Worm (Caenorhabditis elegans) whole organism, midembryonic: ENCODE results near the gene cdc-25.3.

ENCODE experiments used
- T22C8.4 ChIP-seq: fragments of 200-800 bp; sonication (Bioruptor generic); IDR thresholded peaks from 2 replicates; pipeline ENCODE4 v1.3.6; 2022; ENCODE audit warnings: missing genetic modification characterization, missing compliant biosample characterization
- cog-1 ChIP-seq: sonication (generic microtip); optimal IDR thresholded peaks from 2 replicates; lab custom pipeline; 2016; ENCODE audit warnings: missing genetic modification characterization, missing compliant biosample characterization
- flt-1 ChIP-seq: fragments of 200-800 bp; sonication (Bioruptor generic); IDR thresholded peaks from 2 replicates; pipeline ENCODE4 v1.3.6; 2022; ENCODE audit warnings: missing genetic modification characterization, missing compliant biosample characterization
- klf-2 ChIP-seq: fragments of 200-800 bp; sonication (Bioruptor generic); conservative IDR thresholded peaks from 2 replicates; pipeline ENCODE4 v1.3.6; 2022; ENCODE audit warnings: missing genetic modification reagents, missing genetic modification characterization, missing compliant biosample characterization
- med-1 ChIP-seq: sonication (generic microtip); optimal IDR thresholded peaks from 2 replicates; lab custom pipeline; 2017; ENCODE audit warnings: missing genetic modification characterization, mild to moderate bottlenecking, missing compliant biosample characterization, antibody characterized with exemption, missing genetic modification reagents; ENCODE audit not compliant: insufficient read depth
- ref-1 ChIP-seq: fragments of 200-800 bp; sonication (Bioruptor generic); conservative IDR thresholded peaks from 2 replicates; pipeline ENCODE4 v1.3.6; 2022; ENCODE audit warnings: missing genetic modification reagents, missing genetic modification characterization, missing compliant biosample characterization
- tab-1 ChIP-seq: fragments of 200-800 bp; sonication (Bioruptor generic); IDR thresholded peaks from 2 replicates; pipeline ENCODE4 v1.3.6; 2022; ENCODE audit warnings: missing genetic modification characterization, missing compliant biosample characterization
- ztf-23 ChIP-seq: fragments of 200-800 bp; sonication (Bioruptor generic); IDR thresholded peaks from 2 replicates; pipeline ENCODE4 v1.3.6; 2022; ENCODE audit warnings: missing genetic modification reagents, missing genetic modification characterization, missing compliant biosample characterization
- ztf-29 ChIP-seq: fragments of 200-800 bp; sonication (Bioruptor generic); IDR thresholded peaks from 2 replicates; pipeline ENCODE4 v1.3.6; 2022; ENCODE audit warnings: missing genetic modification reagents, missing genetic modification characterization, missing compliant biosample characterization

cdc-25.3 gene

ce11 chrIII:8911598-8912194 is 6.0 kb downstream of the cdc-25.3 start, which contains the start of gene tpk-1:
tpk-1 (plus strand) TSS chrIII:8912144.
- TF ChIP-seq med-1 (GFP tag; lab: Kevin White, UChicago), result no peak
- TF ChIP-seq flt-1 (GFP tag; lab: Robert Waterston, UW), result no peak
- TF ChIP-seq ref-1 (GFP tag; lab: Robert Waterston, UW), result no peak
- TF ChIP-seq klf-2 (GFP tag; lab: Robert Waterston, UW), result no peak
- no peak for TF ChIP-seq ztf-29 (GFP tag; lab: Robert Waterston, UW)
- no peak for TF ChIP-seq tab-1 (GFP tag; lab: Robert Waterston, UW)
- TF ChIP-seq ztf-23 (GFP tag; lab: Robert Waterston, UW), result no peak
- TF ChIP-seq cog-1, result no peak
- no peak for TF ChIP-seq T22C8.4 (GFP tag; lab: Robert Waterston, UW)

DNA sequence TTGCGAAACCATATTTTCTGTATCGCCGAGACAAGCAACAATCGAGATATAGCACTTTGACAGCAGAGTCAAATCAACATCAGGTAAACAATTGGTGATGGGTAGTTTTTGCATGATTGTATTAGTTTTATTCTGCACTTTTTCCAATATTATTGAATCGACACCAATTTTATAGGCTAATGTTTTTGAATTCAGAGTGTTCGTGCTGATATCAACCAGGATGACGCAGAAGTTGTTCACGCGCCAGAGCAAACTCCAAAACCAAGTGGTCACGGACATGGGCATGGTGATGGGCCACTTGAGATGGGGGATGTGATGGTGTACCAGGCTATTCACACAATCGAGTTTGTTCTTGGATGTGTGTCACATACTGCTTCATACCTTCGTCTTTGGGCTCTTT is 7.6 kb downstream of the cdc-25.3 start:
- no peak for TF ChIP-seq flt-1 (GFP tag; lab: Robert Waterston, UW)
- TF ChIP-seq ztf-29 (GFP tag; lab: Robert Waterston, UW), result no peak
- no peak for TF ChIP-seq tab-1 (GFP tag; lab: Robert Waterston, UW)
- TF ChIP-seq ztf-23 (GFP tag; lab: Robert Waterston, UW), result no peak
- no peak for TF ChIP-seq klf-2 (GFP tag; lab: Robert Waterston, UW)
- TF ChIP-seq ref-1 (GFP tag; lab: Robert Waterston, UW), result no peak
- no peak for TF ChIP-seq med-1 (GFP tag; lab: Kevin White, UChicago)
- TF ChIP-seq T22C8.4 (GFP tag; lab: Robert Waterston, UW), result no peak
- TF ChIP-seq cog-1, result no peak

DNA sequence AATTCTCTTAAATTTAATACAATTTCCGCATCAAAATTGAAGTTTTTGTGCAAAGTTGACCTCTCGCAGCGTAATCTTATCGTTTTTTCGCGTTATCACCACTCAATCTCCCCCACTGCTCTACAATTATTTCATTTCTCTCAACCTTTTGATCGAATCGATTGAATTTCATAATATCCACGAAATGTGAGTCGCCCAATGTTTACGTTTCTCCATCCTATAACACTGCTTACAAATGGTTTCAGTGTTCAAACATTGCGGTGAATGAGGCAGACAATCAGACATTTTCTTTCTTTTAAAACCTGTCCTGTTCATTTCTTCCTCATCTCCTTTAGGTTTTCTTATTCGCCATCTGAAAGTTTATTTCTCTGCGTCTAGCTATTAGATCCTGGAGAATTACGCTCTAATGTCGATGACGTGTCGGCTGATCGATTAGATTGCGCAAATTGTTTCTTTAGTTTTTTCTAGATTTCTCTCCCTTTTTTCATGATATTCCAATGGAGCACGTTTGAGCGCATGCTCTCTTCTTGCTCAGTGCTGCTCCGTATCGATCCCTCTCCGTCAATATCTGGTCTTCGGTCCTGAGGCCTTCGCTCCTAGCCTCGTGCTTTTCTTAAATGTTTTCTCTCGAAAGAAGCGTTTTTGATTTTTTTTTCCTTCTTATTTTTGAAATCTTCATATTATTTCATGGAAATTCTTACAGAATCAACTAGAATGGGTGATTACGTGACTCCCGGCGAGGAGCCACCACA is 12.6 kb downstream of the cdc-25.3 start, which contains the start of gene unc-32:
Gene unc-32, plus strand, starts transcription at position 702 of the 752 bp plus-strand sequence.
- TF ChIP-seq tab-1 (GFP tag; lab: Robert Waterston, UW), result no peak
- TF ChIP-seq ztf-23 (GFP tag; lab: Robert Waterston, UW), result no peak
- TF ChIP-seq flt-1 (GFP tag; lab: Robert Waterston, UW), result no peak
- no peak for TF ChIP-seq ref-1 (GFP tag; lab: Robert Waterston, UW)
- no peak for TF ChIP-seq med-1 (GFP tag; lab: Kevin White, UChicago)
- TF ChIP-seq ztf-29 (GFP tag; lab: Robert Waterston, UW), result no peak
- TF ChIP-seq cog-1, result no peak
- TF ChIP-seq klf-2 (GFP tag; lab: Robert Waterston, UW), result no peak
- no peak for TF ChIP-seq T22C8.4 (GFP tag; lab: Robert Waterston, UW)

DNA sequence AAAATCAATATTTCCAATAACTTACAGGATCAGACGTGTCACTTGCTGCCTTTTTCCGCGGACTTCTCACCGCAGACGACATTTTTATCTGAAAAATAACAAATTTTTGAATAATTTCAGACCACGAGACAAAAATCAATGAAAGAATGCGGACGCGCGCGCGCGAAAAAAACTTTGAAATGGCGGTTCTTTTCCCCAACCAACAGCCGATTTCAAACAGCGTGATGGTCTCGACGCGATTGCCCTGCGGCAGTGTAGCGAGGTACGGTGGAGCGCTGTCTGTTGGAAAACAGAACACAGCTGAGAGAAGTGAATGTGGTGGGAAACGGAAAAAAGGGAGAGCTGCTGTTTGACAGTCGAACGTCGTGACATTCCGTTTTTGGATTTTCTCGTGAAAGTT is 13.7 kb downstream of the cdc-25.3 start, which contains the start of gene lin-9:
Gene lin-9, minus strand, starts transcription at position 88 of the 400 bp plus-strand sequence.
- TF ChIP-seq ztf-29 (GFP tag; lab: Robert Waterston, UW) (peak; percentile 39; the same call in 1 of the 2 replicates), ztf-23 (GFP tag; lab: Robert Waterston, UW) (peak; percentile 74; the same call in 1 of the 2 replicates), klf-2 (GFP tag; lab: Robert Waterston, UW) (no peak), flt-1 (GFP tag; lab: Robert Waterston, UW) (peak; percentile 32; the same call in 1 of the 2 replicates), cog-1 (peak; percentile 29), ref-1 (GFP tag; lab: Robert Waterston, UW) (no peak)

DNA sequence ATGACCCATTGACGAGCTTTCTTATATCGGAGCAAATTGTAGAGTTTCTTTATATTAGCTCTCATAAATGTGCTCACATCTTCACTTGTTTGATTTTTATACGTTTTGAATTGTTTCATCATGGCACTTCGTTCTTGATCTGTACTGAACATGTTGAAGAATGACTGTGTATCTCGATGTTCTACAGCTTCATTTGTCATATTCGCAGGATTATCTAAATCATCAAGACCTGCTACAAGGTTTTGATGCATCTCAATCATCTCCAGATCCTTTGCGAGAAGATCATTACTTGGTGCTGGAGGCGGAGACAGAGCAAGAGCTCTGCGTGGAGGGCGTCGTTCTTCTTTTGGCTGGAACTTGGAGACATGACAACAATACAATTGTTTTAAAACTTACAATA is 14.5 kb downstream of the cdc-25.3 start:
- TF ChIP-seq klf-2 (GFP tag; lab: Robert Waterston, UW), result no peak
- no peak for TF ChIP-seq cog-1
- TF ChIP-seq ztf-23 (GFP tag; lab: Robert Waterston, UW), result no peak
- no peak for TF ChIP-seq ztf-29 (GFP tag; lab: Robert Waterston, UW)
- TF ChIP-seq flt-1 (GFP tag; lab: Robert Waterston, UW), result no peak
- no peak for TF ChIP-seq ref-1 (GFP tag; lab: Robert Waterston, UW)

ce11 chrIII:8901078-8901477 is 16.7 kb downstream of the cdc-25.3 start:
- TF ChIP-seq flt-1 (GFP tag; lab: Robert Waterston, UW), result peak; percentile 82; the same call in 1 of the 2 replicates
- peak; percentile 19 for TF ChIP-seq cog-1

DNA sequence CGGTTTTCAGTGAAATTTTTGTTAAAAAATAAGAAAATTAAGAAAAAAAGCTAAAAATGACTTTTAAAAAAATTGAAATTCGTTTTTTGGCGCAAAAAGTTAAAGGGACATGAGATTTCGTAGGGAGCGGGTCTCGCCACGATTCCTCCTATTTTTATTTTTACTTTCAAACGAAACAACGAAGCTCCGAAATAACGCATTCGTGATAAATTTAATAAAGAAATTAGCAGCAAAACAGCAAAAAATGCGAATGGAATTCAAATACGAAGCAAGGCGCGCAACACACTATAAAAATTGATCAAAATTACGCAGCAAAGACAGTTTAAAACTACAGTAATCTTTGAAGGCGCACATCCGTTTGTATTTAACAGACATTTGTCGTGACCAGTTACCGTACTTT is 18.0 kb downstream of the cdc-25.3 start:
- no peak for TF ChIP-seq klf-2 (GFP tag; lab: Robert Waterston, UW)
- TF ChIP-seq ref-1 (GFP tag; lab: Robert Waterston, UW), result no peak
- no peak for TF ChIP-seq med-1 (GFP tag; lab: Kevin White, UChicago)
- TF ChIP-seq ztf-29 (GFP tag; lab: Robert Waterston, UW), result no peak

- no peak for TF ChIP-seq klf-2 (GFP tag; lab: Robert Waterston, UW)
- TF ChIP-seq T22C8.4 (GFP tag; lab: Robert Waterston, UW), result no peak
- TF ChIP-seq cog-1, result no peak
- TF ChIP-seq flt-1 (GFP tag; lab: Robert Waterston, UW), result no peak
- no peak for TF ChIP-seq tab-1 (GFP tag; lab: Robert Waterston, UW)
- no peak for TF ChIP-seq ztf-23 (GFP tag; lab: Robert Waterston, UW)
- TF ChIP-seq med-1 (GFP tag; lab: Kevin White, UChicago), result no peak
- no peak for TF ChIP-seq ref-1 (GFP tag; lab: Robert Waterston, UW)
These were observed 22.9 kb downstream of the cdc-25.3 start, which contains the start of gene asna-1 for ce11 chrIII:8894782-8895181. asna-1 (plus strand) TSS chrIII:8895082.

- TF ChIP-seq klf-2 (GFP tag; lab: Robert Waterston, UW), result no peak
- TF ChIP-seq cog-1, result no peak
- TF ChIP-seq med-1 (GFP tag; lab: Kevin White, UChicago), result no peak
These were observed 24.3 kb downstream of the cdc-25.3 start, which contains the start of gene ZK637.4 for ce11 chrIII:8893464-8893863. ZK637.4 (plus strand) TSS chrIII:8893764.
